Fruit fly (Drosophila melanogaster): ENCODE data around the gene CG6171.

The CG6171 gene

DNA sequence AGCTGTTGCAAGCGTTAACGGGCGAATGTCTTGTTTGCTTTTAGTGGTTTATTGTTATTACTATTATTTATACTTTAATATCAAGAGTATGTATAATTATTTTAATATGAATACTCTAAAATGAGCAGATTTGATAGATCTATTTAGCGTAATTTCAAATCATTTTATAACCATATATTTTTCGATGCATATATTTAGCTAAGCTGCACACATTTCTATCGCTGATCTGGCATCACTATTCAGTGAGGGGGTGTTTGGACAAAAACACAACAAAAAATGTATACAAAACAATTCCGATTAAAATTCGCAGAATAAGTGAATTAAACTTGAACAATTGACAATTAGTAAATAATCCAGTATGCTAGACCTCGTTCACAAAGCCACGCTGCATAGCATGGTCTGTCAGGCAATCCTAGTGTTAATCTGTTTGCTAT lies 12.6 kb downstream of the CG6171 start, which contains the start of the genes Trs33 and Tmtc4 (continued):
- TF ChIP-seq kni (GFP tag; optimal IDR thresholded peaks at IDR 0.05), result peak; percentile 99
- no peak for TF ChIP-seq Dad (GFP tag; optimal IDR thresholded peaks at IDR 0.05)
- no peak for TF ChIP-seq gfzf (GFP tag; optimal IDR thresholded peaks at IDR 0.05)
- TF ChIP-seq Atf-2 (GFP tag; optimal IDR thresholded peaks at IDR 0.05), result no peak
- TF ChIP-seq CG10321 (GFP tag; IDR thresholded peaks at IDR 0.05), result no peak
- TF ChIP-seq vfl (GFP tag; optimal IDR thresholded peaks at IDR 0.05), result no peak
- peak; percentile 57; the same call in 2 of the 3 replicates for TF ChIP-seq CG17361 (GFP tag; IDR thresholded peaks at IDR 0.05)

DNA sequence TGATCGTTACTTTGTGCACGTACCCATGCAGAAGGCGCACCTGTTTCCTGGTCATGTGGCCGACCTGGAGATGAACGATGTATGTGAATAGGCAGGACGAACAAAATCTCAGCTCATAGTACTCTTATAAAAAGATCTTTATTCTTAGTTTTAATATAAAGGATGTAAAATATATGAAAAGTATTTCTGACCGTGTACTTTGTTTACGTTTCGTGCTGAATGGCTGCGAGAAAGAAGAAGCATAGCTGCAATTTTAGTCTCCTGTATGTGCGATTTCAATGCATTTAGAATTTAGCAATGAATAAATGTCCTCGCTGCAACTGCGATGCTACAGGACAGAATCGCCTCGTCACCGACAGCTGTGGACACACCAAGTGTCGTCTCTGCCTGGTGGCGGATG lies 15.8 kb downstream of the CG6171 start, which contains the start of the genes CG42726 and CG42727:
CG42726 (plus strand) TSS at position 227 of the 400 bp plus-strand sequence.
CG42727 (plus strand) TSS at position 227 of the 400 bp plus-strand sequence.
- TF ChIP-seq lov (optimal IDR thresholded peaks at IDR 0.05) (no peak), lov (GFP tag; IDR thresholded peaks at IDR 0.05) (no peak), CG15269 (tag; optimal IDR thresholded peaks at IDR 0.05) (peak; percentile 18), emc (GFP tag; optimal IDR thresholded peaks at IDR 0.05) (no peak), Trl (optimal IDR thresholded peaks at IDR 0.05) (no peak), Trl (GFP tag; optimal IDR thresholded peaks at IDR 0.05) (no peak), ab (GFP tag; optimal IDR thresholded peaks at IDR 0.05) (no peak), CG4854 (GFP tag; optimal IDR thresholded peaks at IDR 0.05) (no peak), ewg (GFP tag; optimal IDR thresholded peaks at IDR 0.05) (no peak), lbe (GFP tag; optimal IDR thresholded peaks at IDR 0.05) (peak; percentile 20), Rx (GFP tag; IDR thresholded peaks at IDR 0.05) (0 out of 2 replicates have a peak, but pooled peaks have one; percentile 24), slou (GFP tag; optimal IDR thresholded peaks at IDR 0.05) (no peak), tio (GFP tag; optimal IDR thresholded peaks at IDR 0.05) (no peak), Sry-δ (GFP tag; optimal IDR thresholded peaks at IDR 0.05) (no peak), CG10209 (GFP tag; optimal IDR thresholded peaks at IDR 0.05) (no peak), seq (GFP tag; IDR thresholded peaks at IDR 0.05) (no peak), CG15073 (GFP tag; optimal IDR thresholded peaks at IDR 0.05) (no peak), HHEX (GFP tag; optimal IDR thresholded peaks at IDR 0.05) (no peak), luna (GFP tag; optimal IDR thresholded peaks at IDR 0.05) (no peak), CG12659 (GFP tag; optimal IDR thresholded peaks at IDR 0.05) (peak; percentile 30), sug (tag; optimal IDR thresholded peaks at IDR 0.05) (no peak), Kr (GFP tag; optimal IDR thresholded peaks at IDR 0.05) (no peak), bigmax (GFP tag; optimal IDR thresholded peaks at IDR 0.05) (no peak), HmgD (GFP tag; optimal IDR thresholded peaks at IDR 0.05) (no peak), zf30C (GFP tag; optimal IDR thresholded peaks at IDR 0.05) (peak; percentile 96), vfl (GFP tag; optimal IDR thresholded peaks at IDR 0.05) (peak; percentile 16), CG34224 (GFP tag; IDR thresholded peaks at IDR 0.05; ENCODE audit: partially characterized antibody) (no peak), CG11504 (tag; optimal IDR thresholded peaks at IDR 0.05) (no peak), CG13775 (GFP tag; optimal IDR thresholded peaks at IDR 0.05) (peak; percentile 14), CG13894 (tag; optimal IDR thresholded peaks at IDR 0.05) (no peak), gcm (GFP tag; optimal IDR thresholded peaks at IDR 0.05) (peak; percentile 7), CG7745 (tag; optimal IDR thresholded peaks at IDR 0.05) (no peak), lmd (GFP tag; IDR thresholded peaks at IDR 0.05) (peak; percentile 40), CG9797 (GFP tag; optimal IDR thresholded peaks at IDR 0.05) (no peak), CG11085 (GFP tag; IDR thresholded peaks at IDR 0.05) (no peak), hbn (GFP tag; IDR thresholded peaks at IDR 0.05; ENCODE audit: partially characterized antibody) (no peak), CG42726 (GFP tag; IDR thresholded peaks at IDR 0.05; ENCODE audit: partially characterized antibody) (no peak), CG30431 (GFP tag; optimal IDR thresholded peaks at IDR 0.05) (no peak), cad (GFP tag; optimal IDR thresholded peaks at IDR 0.05) (no peak), mirr (GFP tag; optimal IDR thresholded peaks at IDR 0.05) (no peak), CG4424 (GFP tag; optimal IDR thresholded peaks at IDR 0.05) (peak; percentile 26), Doc3 (GFP tag; IDR thresholded peaks at IDR 0.05; ENCODE audit: partially characterized antibody) (no peak), CG2120 (GFP tag; optimal IDR thresholded peaks at IDR 0.05) (peak; percentile 62), ara (GFP tag; IDR thresholded peaks at IDR 0.05) (no peak)

Measured in whole organism, embryonic.